Fruit fly (Drosophila melanogaster) whole organism, wandering third instar larva: ENCODE results near the gene CG17380.

Source experiments
- Abd-B ChIP-seq: fragments of >200 bp; optimal IDR thresholded peaks from 2 replicates; lab custom pipeline; 2017; ENCODE audit warnings: missing biosample characterization, missing genetic modification characterization
- CG9705 ChIP-seq: fragments of 200-800 bp; sonication (Bioruptor generic); optimal IDR thresholded peaks from 2 replicates; lab custom pipeline; 2018; ENCODE audit warnings: missing biosample characterization, mild to moderate bottlenecking, missing genetic modification characterization
- Vsx2 ChIP-seq: fragments of 200-300, 225-300 bp; sonication (Bioruptor generic); optimal IDR thresholded peaks from 2 replicates; lab custom pipeline; 2018; ENCODE audit warnings: missing biosample characterization, missing genetic modification characterization; ENCODE audit not compliant: partially characterized antibody
- fru ChIP-seq: fragments of 200-800 bp; sonication (Bioruptor generic); optimal IDR thresholded peaks from 3 replicates; lab custom pipeline; 2016; ENCODE audit warnings: missing biosample characterization, mild to moderate bottlenecking, missing genetic modification characterization
- pan ChIP-seq: fragments of >200 bp; optimal IDR thresholded peaks from 2 replicates; lab custom pipeline; 2017
- rgr ChIP-seq: fragments of 200-800 bp; sonication (Bioruptor generic); optimal IDR thresholded peaks from 3 replicates; lab custom pipeline; 2016; ENCODE audit warnings: missing biosample characterization, mild to moderate bottlenecking, missing genetic modification characterization

dm6 chr3R:23425107-23425506 lies 21.6 kb upstream of the CG17380 start:
- no peak for TF ChIP-seq CG9705 (GFP tag; lab: Kevin White, UChicago)
- TF ChIP-seq fru (GFP tag; lab: Kevin White, UChicago), result peak; percentile 53
- TF ChIP-seq Abd-B (GFP tag; lab: Kevin White, UChicago), result no peak
- TF ChIP-seq pan (lab: Kevin White, UChicago), result no peak
- no peak for TF ChIP-seq rgr (GFP tag; lab: Kevin White, UChicago)
- no peak for TF ChIP-seq Vsx2 (GFP tag; lab: Kevin White, UChicago)
